Fruit fly (Drosophila melanogaster) whole organism, embryonic: ENCODE data around the gene Evi5.

ENCODE experiments used
- Ada2b ChIP-seq: fragments of 200-800 bp; sonication (Bioruptor generic); IDR thresholded peaks from 2 replicates; pipeline ENCODE4 v1.3.6; 2022; ENCODE audit warnings: missing biosample characterization, missing genetic modification characterization
- Antp ChIP-seq: fragments of 200-800 bp; sonication (Bioruptor generic); optimal IDR thresholded peaks from 3 replicates; lab custom pipeline; 2016; ENCODE audit warnings: missing biosample characterization, missing genetic modification characterization
- Atf-2 ChIP-seq: fragments of 200-800 bp; sonication (Bioruptor generic); optimal IDR thresholded peaks from 2 replicates; lab custom pipeline; 2016; ENCODE audit warnings: missing biosample characterization, missing genetic modification characterization
- Awh ChIP-seq: fragments of 200-800 bp; sonication (Bioruptor generic); IDR thresholded peaks from 2 replicates; pipeline ENCODE4, ENCODE4 v1.3.6; 2022; ENCODE audit warnings: missing biosample characterization, missing genetic modification characterization
- CG10543 ChIP-seq: fragments of 200-800 bp; sonication (Bioruptor generic); optimal IDR thresholded peaks from 3 replicates; lab custom pipeline; 2017; ENCODE audit warnings: missing biosample characterization, mild to moderate bottlenecking, missing genetic modification characterization, moderate library complexity
- CG1233 ChIP-seq: fragments of 200-800 bp; sonication (Bioruptor generic); optimal IDR thresholded peaks from 4 replicates; lab custom pipeline; 2018; ENCODE audit warnings: missing biosample characterization, mild to moderate bottlenecking, missing genetic modification characterization
- CG13424 ChIP-seq: fragments of 200-800 bp; sonication (Bioruptor generic); optimal IDR thresholded peaks from 2 replicates; lab custom pipeline; 2019; ENCODE audit warnings: missing biosample characterization, mild to moderate bottlenecking, missing genetic modification characterization, moderate library complexity
- CG17359 ChIP-seq: fragments of 200-800 bp; sonication (Bioruptor generic); optimal IDR thresholded peaks from 3 replicates; lab custom pipeline; 2018; ENCODE audit warnings: missing biosample characterization, mild to moderate bottlenecking, missing genetic modification characterization, moderate library complexity
- CG2678 ChIP-seq: fragments of 200-800 bp; sonication (Bioruptor generic); optimal IDR thresholded peaks from 3 replicates; lab custom pipeline; 2019; ENCODE audit warnings: missing biosample characterization, mild to moderate bottlenecking, missing genetic modification characterization, moderate library complexity
- CG32767 ChIP-seq: fragments of 200-800 bp; sonication (Bioruptor generic); IDR thresholded peaks from 2 replicates; pipeline ENCODE4 v1.3.6; 2022; ENCODE audit warnings: missing biosample characterization, missing genetic modification characterization
- CG4854 ChIP-seq: fragments of 200-800 bp; sonication (Bioruptor generic); optimal IDR thresholded peaks from 2 replicates; lab custom pipeline; 2016; ENCODE audit warnings: missing biosample characterization, missing genetic modification characterization, inconsistent platforms
- CG5180 ChIP-seq: fragments of 200-800 bp; sonication (Bioruptor generic); optimal IDR thresholded peaks from 3 replicates; lab custom pipeline; 2017; ENCODE audit warnings: missing biosample characterization, missing genetic modification characterization, mild to moderate bottlenecking, moderate library complexity, missing genetic modification reagents
- CG5953 ChIP-seq: fragments of 200-800 bp; sonication (Bioruptor generic); IDR thresholded peaks from 2 replicates; pipeline ENCODE4 v1.3.6; 2022; ENCODE audit warnings: missing biosample characterization, missing genetic modification characterization
- CG8478 ChIP-seq: fragments of >200 bp; optimal IDR thresholded peaks from 2 replicates; lab custom pipeline; 2018
- CoRest ChIP-seq: fragments of 200-800 bp; sonication (Bioruptor generic); optimal IDR thresholded peaks from 3 replicates; lab custom pipeline; 2018; ENCODE audit warnings: missing biosample characterization, mild to moderate bottlenecking, missing genetic modification characterization, moderate library complexity
- Dfd ChIP-seq, 2 experiments: fragments of >200 bp; optimal IDR thresholded peaks; 2 replicates each; lab custom pipeline; 2017; ENCODE audit warnings: missing biosample characterization in 2 of 2, missing genetic modification characterization in 2 of 2
- Dip3 ChIP-seq: fragments of 200-800 bp; sonication (Bioruptor generic); optimal IDR thresholded peaks from 3 replicates; lab custom pipeline; 2016; ENCODE audit warnings: missing biosample characterization, missing genetic modification characterization
- Doc3 ChIP-seq: fragments of 200-800 bp; sonication (Bioruptor generic); IDR thresholded peaks from 3 replicates; pipeline ENCODE4 v1.3.6; 2022; ENCODE audit warnings: missing biosample characterization, missing genetic modification characterization; ENCODE audit not compliant: partially characterized antibody
- Elba2 ChIP-seq: fragments of 200-800 bp; sonication (Bioruptor generic); optimal IDR thresholded peaks from 3 replicates; lab custom pipeline; 2016; ENCODE audit warnings: missing biosample characterization, missing genetic modification characterization
- Fer1 ChIP-seq: fragments of 200-800 bp; sonication (Bioruptor generic); optimal IDR thresholded peaks from 2 replicates; lab custom pipeline; 2017; ENCODE audit warnings: missing biosample characterization, mild to moderate bottlenecking, missing genetic modification characterization
- Gsc ChIP-seq: fragments of 200-800 bp; sonication (Bioruptor generic); IDR thresholded peaks from 2 replicates; pipeline ENCODE4 v1.3.6; 2022; ENCODE audit warnings: missing biosample characterization, missing genetic modification characterization
- Kr ChIP-seq: fragments of 200-800 bp; sonication (Bioruptor generic); optimal IDR thresholded peaks from 2 replicates; lab custom pipeline; 2017; ENCODE audit warnings: missing biosample characterization, mild to moderate bottlenecking, missing genetic modification characterization
- Lim3 ChIP-seq: fragments of 200-800 bp; sonication (Bioruptor generic); IDR thresholded peaks from 2 replicates; pipeline ENCODE4 v1.3.6; 2022; ENCODE audit warnings: missing biosample characterization, missing genetic modification characterization
- Mrtf ChIP-seq: fragments of 200-800 bp; sonication (Bioruptor generic); IDR thresholded peaks from 3 replicates; pipeline ENCODE4 v1.3.6; 2022; ENCODE audit warnings: missing biosample characterization, missing genetic modification characterization
- NC2α ChIP-seq: fragments of 200-800 bp; sonication (Bioruptor generic); optimal IDR thresholded peaks from 2 replicates; lab custom pipeline; 2016; ENCODE audit warnings: missing biosample characterization, missing genetic modification characterization
- Nf-YC ChIP-seq: fragments of 200-800 bp; optimal IDR thresholded peaks from 3 replicates; lab custom pipeline; 2019; ENCODE audit warnings: missing biosample characterization, mild to moderate bottlenecking, missing genetic modification characterization, moderate library complexity
- Oaz ChIP-seq: fragments of 200-800 bp; sonication (Bioruptor generic); IDR thresholded peaks from 2 replicates; pipeline ENCODE4 v1.3.6; 2022; ENCODE audit warnings: missing biosample characterization, missing genetic modification characterization
- Side ChIP-seq: fragments of 200-800 bp; sonication (Bioruptor generic); optimal IDR thresholded peaks from 2 replicates; lab custom pipeline; 2016; ENCODE audit warnings: missing biosample characterization, missing genetic modification characterization
- Spps ChIP-seq: fragments of 200-800 bp; sonication (Bioruptor generic); optimal IDR thresholded peaks from 2 replicates; lab custom pipeline; 2018; ENCODE audit warnings: missing biosample characterization, mild to moderate bottlenecking, missing genetic modification characterization
- Vsx1 ChIP-seq: fragments of 200-800 bp; sonication (Bioruptor generic); optimal IDR thresholded peaks from 2 replicates; lab custom pipeline; 2017; ENCODE audit warnings: missing biosample characterization, mild to moderate bottlenecking, missing genetic modification characterization, missing genetic modification reagents
- YL-1 ChIP-seq: fragments of 200-800 bp; sonication (Bioruptor generic); optimal IDR thresholded peaks from 3 replicates; lab custom pipeline; 2017; ENCODE audit warnings: missing biosample characterization, mild to moderate bottlenecking, missing genetic modification characterization
- amos ChIP-seq: fragments of 200-800 bp; sonication (Bioruptor generic); IDR thresholded peaks from 2 replicates; pipeline ENCODE4 v1.3.6; 2022; ENCODE audit warnings: missing biosample characterization, missing genetic modification characterization; ENCODE audit not compliant: partially characterized antibody
- ap ChIP-seq: fragments of 200-800 bp; sonication (Bioruptor generic); IDR thresholded peaks from 2 replicates; pipeline ENCODE4 v1.3.6; 2022; ENCODE audit warnings: missing biosample characterization, missing genetic modification characterization
- az2 ChIP-seq: fragments of 200-800 bp; sonication (Bioruptor generic); optimal IDR thresholded peaks from 3 replicates; lab custom pipeline; 2016; ENCODE audit warnings: missing biosample characterization, missing genetic modification characterization
- bbx ChIP-seq: fragments of 200-800 bp; sonication (Bioruptor generic); IDR thresholded peaks from 2 replicates; pipeline ENCODE4 v1.3.6; 2022; ENCODE audit warnings: missing biosample characterization, missing genetic modification characterization; ENCODE audit not compliant: partially characterized antibody
- chif ChIP-seq, 2 experiments: fragments of 200-800 bp; sonication (Bioruptor generic); optimal IDR thresholded peaks; 3 replicates each; lab custom pipeline; 2016; ENCODE audit warnings: missing biosample characterization in 2 of 2, missing genetic modification characterization in 2 of 2
- chinmo ChIP-seq: fragments of 200-800 bp; sonication (Bioruptor generic); IDR thresholded peaks from 4 replicates; pipeline ENCODE4 v1.3.6; 2022; ENCODE audit warnings: missing biosample characterization, missing genetic modification characterization; ENCODE audit not compliant: partially characterized antibody
- dati ChIP-seq: fragments of 200-800 bp; sonication (Bioruptor generic); IDR thresholded peaks from 2 replicates; pipeline ENCODE4 v1.3.6; 2022; ENCODE audit warnings: missing biosample characterization, missing genetic modification characterization
- dimm ChIP-seq: fragments of 200-800 bp; sonication (Bioruptor generic); IDR thresholded peaks from 2 replicates; pipeline ENCODE4 v1.3.6; 2022; ENCODE audit warnings: missing biosample characterization, missing genetic modification characterization
- dpn ChIP-seq, 2 experiments: fragments of 200-800 bp; sonication (Bioruptor generic); optimal IDR thresholded peaks; 3 replicates each; lab custom pipeline; 2016; ENCODE audit warnings: missing biosample characterization in 2 of 2, missing genetic modification characterization in 2 of 2
- dysf ChIP-seq: fragments of 200-800 bp; sonication (Bioruptor generic); IDR thresholded peaks from 3 replicates; pipeline ENCODE4 v1.3.6; 2022; ENCODE audit warnings: missing biosample characterization, missing genetic modification characterization
- ems ChIP-seq: fragments of 200-800 bp; sonication (Bioruptor generic); optimal IDR thresholded peaks from 3 replicates; lab custom pipeline; 2016; ENCODE audit warnings: missing biosample characterization, missing genetic modification characterization
- eyg ChIP-seq: fragments of 200-800 bp; sonication (Bioruptor generic); optimal IDR thresholded peaks from 3 replicates; lab custom pipeline; 2016; ENCODE audit warnings: missing biosample characterization, missing genetic modification characterization
- fd96Cb ChIP-seq: fragments of 200-800 bp; sonication (Bioruptor generic); optimal IDR thresholded peaks from 2 replicates; lab custom pipeline; 2018; ENCODE audit warnings: missing biosample characterization, mild to moderate bottlenecking, missing genetic modification characterization, moderate library complexity
- klu ChIP-seq: fragments of 200-800 bp; sonication (Bioruptor generic); IDR thresholded peaks from 2 replicates; pipeline ENCODE4 v1.3.6; 2022; ENCODE audit warnings: missing biosample characterization, missing genetic modification characterization
- salm ChIP-seq: fragments of 200-800 bp; sonication (Bioruptor generic); optimal IDR thresholded peaks from 2 replicates; lab custom pipeline; 2018; ENCODE audit warnings: missing biosample characterization, mild to moderate bottlenecking, missing genetic modification characterization
- seq ChIP-seq: fragments of 200-800 bp; sonication (Bioruptor generic); IDR thresholded peaks from 2 replicates; pipeline ENCODE4 v1.3.6; 2022; ENCODE audit warnings: missing biosample characterization, missing genetic modification characterization
- ssp ChIP-seq: fragments of 200-800 bp; sonication (Bioruptor generic); IDR thresholded peaks from 2 replicates; pipeline ENCODE4 v1.3.6; 2022; ENCODE audit warnings: missing biosample characterization, missing genetic modification characterization
- toy ChIP-seq: fragments of 200-800 bp; sonication (Bioruptor generic); IDR thresholded peaks from 2 replicates; pipeline ENCODE4 v1.3.6; 2022; ENCODE audit warnings: missing biosample characterization, missing genetic modification characterization
- z ChIP-seq: fragments of 200-800 bp; sonication (Bioruptor generic); IDR thresholded peaks from 3 replicates; pipeline ENCODE4 v1.3.6; 2022; ENCODE audit warnings: missing biosample characterization, missing genetic modification characterization

The Evi5 gene

DNA sequence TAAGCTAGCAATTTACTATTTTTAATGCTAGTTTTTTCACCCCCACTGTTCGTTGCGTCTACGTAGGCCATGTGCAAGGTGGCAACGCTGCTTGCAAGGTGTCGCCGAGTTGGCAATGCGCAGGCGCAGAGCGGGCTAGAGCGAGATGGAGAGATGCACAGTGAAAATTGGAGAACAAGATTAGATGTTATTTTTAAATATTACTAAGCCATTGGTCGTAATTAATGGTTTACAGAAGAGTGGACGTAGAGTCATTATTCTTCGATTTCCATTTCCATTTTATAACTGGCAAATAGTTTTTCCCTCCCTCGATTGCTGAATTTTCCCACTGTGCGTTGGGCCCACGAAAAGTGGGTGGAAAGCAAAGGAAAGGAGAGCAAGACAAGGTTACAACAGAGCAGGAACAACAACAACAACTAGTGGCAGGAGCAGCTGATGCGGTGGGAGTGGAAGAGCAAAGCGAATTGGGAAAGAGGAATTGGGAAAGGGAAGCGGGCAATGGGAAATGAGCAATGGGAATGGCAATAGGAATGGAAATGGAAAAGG is 1.3 kb downstream of the Evi5 start (continued):
- TF ChIP-seq Dip3, result peak; percentile 59
- peak; percentile 67 for TF ChIP-seq fd96Cb (tag; lab: Kevin White, UChicago)
- peak; percentile 83 for TF ChIP-seq CG2678 (tag; lab: Kevin White, UChicago)
- TF ChIP-seq CG4854 (GFP tag; lab: Kevin White, UChicago), result peak; percentile 56
- TF ChIP-seq eyg, result peak; percentile 65
- TF ChIP-seq Kr (GFP tag; lab: Kevin White, UChicago), result no peak
- peak; percentile 57; the same call in 1 of the 2 replicates for TF ChIP-seq Lim3 (GFP tag; lab: Robert Waterston, UW)
- TF ChIP-seq dysf (GFP tag; lab: Robert Waterston, UW), result peak; percentile 85
- TF ChIP-seq CG5180, result peak; percentile 46
- TF ChIP-seq ap (GFP tag; lab: Robert Waterston, UW), result peak; percentile 75
- peak; percentile 78 for TF ChIP-seq Side
- peak; percentile 79; the same call in 1 of the 2 replicates for TF ChIP-seq CG32767 (GFP tag; lab: Robert Waterston, UW)
- TF ChIP-seq Mrtf (GFP tag; lab: Robert Waterston, UW), result peak; percentile 66; the same call in 1 of the 3 replicates
- TF ChIP-seq amos (GFP tag; lab: Robert Waterston, UW), result no peak
- peak; percentile 69 for TF ChIP-seq CG13424
- no peak for TF ChIP-seq chinmo (GFP tag; lab: Robert Waterston, UW)
- 0 out of 2 replicates have a peak, but pooled peaks have one; percentile 37 for TF ChIP-seq bbx (GFP tag; lab: Robert Waterston, UW)
- TF ChIP-seq Elba2 (GFP tag; lab: Kevin White, UChicago), result peak; percentile 100
- peak; percentile 74 to 79 for TF ChIP-seq dpn (GFP tag; optimal IDR thresholded peaks at IDR 0.05; lab: Kevin White, UChicago)
- TF ChIP-seq z, result 0 out of 3 replicates have a peak, but pooled peaks have one; percentile 40
- TF ChIP-seq Antp, result peak; percentile 83
- no peak for TF ChIP-seq Doc3 (GFP tag; lab: Robert Waterston, UW)
- TF ChIP-seq klu, result peak; percentile 39; the same call in 1 of the 2 replicates
- peak; percentile 66 for TF ChIP-seq az2
- TF ChIP-seq ems, result peak; percentile 63
- TF ChIP-seq CG5953 (GFP tag; lab: Robert Waterston, UW), result peak; percentile 75; the same call in 1 of the 2 replicates
- TF ChIP-seq toy (GFP tag; lab: Robert Waterston, UW), result 0 out of 2 replicates have a peak, but pooled peaks have one; percentile 10
- TF ChIP-seq Fer1 (GFP tag; lab: Kevin White, UChicago), result peak; percentile 84
- TF ChIP-seq dati, result peak; percentile 64; the same call in 1 of the 2 replicates
- peak; percentile 23 for TF ChIP-seq salm (tag; lab: Kevin White, UChicago)
- TF ChIP-seq Ada2b (GFP tag; lab: Robert Waterston, UW), result peak; percentile 86
- TF ChIP-seq CG10543 (GFP tag; lab: Kevin White, UChicago), result no peak
- peak; percentile 57 for TF ChIP-seq ssp (GFP tag; lab: Robert Waterston, UW)
- peak; percentile 86 for TF ChIP-seq Awh (GFP tag; lab: Robert Waterston, UW)
- peak; percentile 85 for TF ChIP-seq seq
- TF ChIP-seq CG1233 (GFP tag; lab: Kevin White, UChicago), result peak; percentile 77
- peak; percentile 35 for TF ChIP-seq Atf-2 (GFP tag; lab: Kevin White, UChicago)
- 0 out of 2 replicates have a peak, but pooled peaks have one; percentile 47 for TF ChIP-seq Gsc (GFP tag; lab: Robert Waterston, UW)
- no peak for TF ChIP-seq Spps
- TF ChIP-seq CG17359 (tag; lab: Kevin White, UChicago), result peak; percentile 84
- peak; percentile 53 to 70 for TF ChIP-seq chif (GFP tag; optimal IDR thresholded peaks at IDR 0.05; lab: Kevin White, UChicago)
- TF ChIP-seq YL-1 (GFP tag; lab: Kevin White, UChicago), result no peak
- TF ChIP-seq Vsx1, result no peak
- TF ChIP-seq Oaz (GFP tag; lab: Robert Waterston, UW), result peak; percentile 57; the same call in 1 of the 2 replicates
- peak; percentile 17 for TF ChIP-seq Nf-YC (tag; lab: Kevin White, UChicago)
- TF ChIP-seq Dfd (GFP tag; optimal IDR thresholded peaks at IDR 0.05; lab: Kevin White, UChicago), result no peak
- TF ChIP-seq CoRest (tag; lab: Kevin White, UChicago), result peak; percentile 62
- TF ChIP-seq dimm, result peak; percentile 78; the same call in 1 of the 2 replicates
- TF ChIP-seq CG8478 (lab: Kevin White, UChicago), result no peak
- TF ChIP-seq NC2α (GFP tag; lab: Kevin White, UChicago), result peak; percentile 17
